Fruit fly (Drosophila melanogaster): Measurements from ENCODE around the gene CG46441.

DNA sequence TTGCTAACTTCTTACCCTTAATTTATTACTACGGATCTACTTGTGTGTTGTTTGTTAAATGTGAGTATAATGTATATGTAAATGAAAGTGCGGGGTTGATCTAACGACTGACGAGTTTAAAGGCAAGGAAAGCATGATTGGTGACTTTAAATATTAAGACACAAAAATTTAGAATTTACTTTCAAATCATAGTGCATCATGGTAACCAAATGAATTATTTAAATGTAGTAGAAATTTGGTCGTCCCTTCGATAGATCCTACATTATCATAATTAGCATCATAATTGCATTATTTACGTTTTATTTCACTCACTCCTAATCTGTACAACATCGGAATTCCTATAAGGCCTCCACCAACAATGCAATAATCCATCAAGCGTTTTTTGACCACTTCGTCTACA, 483 bp downstream of the CG46441 start, which contains the start of gene Dic2:
- TF ChIP-seq lola (GFP tag; optimal IDR thresholded peaks at IDR 0.05) (no peak), foxo (GFP tag; optimal IDR thresholded peaks at IDR 0.05) (no peak), pan (optimal IDR thresholded peaks at IDR 0.05) (no peak)

All from whole organism, wandering third instar larva.